Worm (Caenorhabditis elegans): ENCODE measurements around the gene sym-3.

sym-3 gene

ce11 chrX:5801156-5801592 is 27.6 kb downstream of the sym-3 start (continued):
- TF ChIP-seq bed-2 (GFP tag; IDR thresholded peaks at IDR 0.05) (peak; percentile 55; the same call in 1 of the 2 replicates), nhr-80 (tag; optimal IDR thresholded peaks at IDR 0.05) (peak; percentile 52), unc-130 (GFP tag; optimal IDR thresholded peaks at IDR 0.05) (peak; percentile 81), let-607 (tag; optimal IDR thresholded peaks at IDR 0.05) (peak; percentile 60 to 75), lin-35 (GFP tag; optimal IDR thresholded peaks at IDR 0.05) (peak; percentile 0 to 85 (median 51)), zim-3 (tag; optimal IDR thresholded peaks at IDR 0.05) (peak; percentile 89), lir-1 (GFP tag; conservative IDR thresholded peaks at IDR 0.05) (peak; percentile 61), F23B12.7 (tag; optimal IDR thresholded peaks at IDR 0.05; ENCODE audit: insufficient read depth) (no peak), F52B5.7 (tag; optimal IDR thresholded peaks at IDR 0.05) (peak; percentile 86), B0261.1 (tag; optimal IDR thresholded peaks at IDR 0.05) (peak; percentile 99), K12H6.12 (tag; optimal IDR thresholded peaks at IDR 0.05) (peak; percentile 80), madf-8 (GFP tag; conservative IDR thresholded peaks at IDR 0.05) (no peak), mes-4 (tag; optimal IDR thresholded peaks at IDR 0.05) (peak; percentile 83), Y67H2A.10 (GFP tag; conservative IDR thresholded peaks at IDR 0.05) (peak; percentile 35; the same call in 1 of the 2 replicates), chd-7 (tag; optimal IDR thresholded peaks at IDR 0.05) (peak; percentile 91), F39B2.1 (GFP tag; IDR thresholded peaks at IDR 0.05) (no peak), F10E7.11 (tag; optimal IDR thresholded peaks at IDR 0.05) (peak; percentile 27), sptf-2 (GFP tag; optimal IDR thresholded peaks at IDR 0.05) (no peak), K11D2.4 (GFP tag; IDR thresholded peaks at IDR 0.05) (peak; percentile 76), F33H1.4 (GFP tag; IDR thresholded peaks at IDR 0.05) (peak; percentile 23; the same call in 1 of the 2 replicates), cebp-2 (GFP tag; IDR thresholded peaks at IDR 0.05) (peak; percentile 81; the same call in 1 of the 2 replicates), dox-1 (GFP tag; IDR thresholded peaks at IDR 0.05) (peak; percentile 89), Y79H2A.3 (GFP tag; conservative IDR thresholded peaks at IDR 0.05) (0 out of 2 replicates have a peak, but pooled peaks have one; percentile 63), atf-7 (tag; optimal IDR thresholded peaks at IDR 0.05) (peak; percentile 73), attf-6 (GFP tag; IDR thresholded peaks at IDR 0.05) (peak; percentile 55; the same call in 1 of the 2 replicates), ztf-3 (GFP tag; optimal IDR thresholded peaks at IDR 0.05) (no peak), egl-44 (GFP tag; IDR thresholded peaks at IDR 0.05) (peak; percentile 89), nfya-1 (tag; optimal IDR thresholded peaks at IDR 0.05; ENCODE audit: borderline replicate concordance, insufficient read depth) (no peak), C17E4.6 (GFP tag; IDR thresholded peaks at IDR 0.05) (peak; percentile 56; the same call in 1 of the 2 replicates), lag-1 (GFP tag; IDR thresholded peaks at IDR 0.05) (no peak), ets-4 (GFP tag; optimal IDR thresholded peaks at IDR 0.05) (peak; percentile 76), unc-62 (GFP tag; optimal IDR thresholded peaks at IDR 0.05) (no peak), nhr-120 (GFP tag; IDR thresholded peaks at IDR 0.05) (0 out of 2 replicates have a peak, but pooled peaks have one; percentile 25), akir-1 (GFP tag; optimal IDR thresholded peaks at IDR 0.05) (peak; percentile 24), ztf-26 (tag; optimal IDR thresholded peaks at IDR 0.05) (peak; percentile 91), nfya-2 (GFP tag; IDR thresholded peaks at IDR 0.05) (no peak), ama-1 (optimal IDR thresholded peaks at IDR 0.05) (no peak), ama-1 (GFP tag; optimal IDR thresholded peaks at IDR 0.05) (peak; percentile 69 to 82), ztf-22 (GFP tag; optimal IDR thresholded peaks at IDR 0.05) (peak; percentile 73), rpc-1 (optimal IDR thresholded peaks at IDR 0.05) (peak; percentile 96), rpc-1 (tag; optimal IDR thresholded peaks at IDR 0.05) (peak; percentile 96), lin-54 (GFP tag; optimal IDR thresholded peaks at IDR 0.05) (peak; percentile 66), B0336.3 (GFP tag; IDR thresholded peaks at IDR 0.05) (peak; percentile 79), mxl-1 (tag; optimal IDR thresholded peaks at IDR 0.05) (peak; percentile 73), snpc-4 (GFP tag; optimal IDR thresholded peaks at IDR 0.05) (peak; percentile 73), snpc-4 (tag; optimal IDR thresholded peaks at IDR 0.05) (peak; percentile 11 to 83 (median 78)), aptf-3 (GFP tag; IDR thresholded peaks at IDR 0.05) (0 out of 2 replicates have a peak, but pooled peaks have one; percentile 38), F37B4.10 (GFP tag; IDR thresholded peaks at IDR 0.05) (no peak), repo-1 (tag; optimal IDR thresholded peaks at IDR 0.05) (peak; percentile 89)
